Worm (Caenorhabditis elegans): ENCODE measurements around the gene nnt-1.

- no peak for TF ChIP-seq mdl-1 (tag; optimal IDR thresholded peaks at IDR 0.05)
- no peak for TF ChIP-seq pqm-1 (tag; optimal IDR thresholded peaks at IDR 0.05)
- TF ChIP-seq fos-1 (tag; optimal IDR thresholded peaks at IDR 0.05), result no peak
- no peak for TF ChIP-seq snpc-4 (tag; optimal IDR thresholded peaks at IDR 0.05)
- TF ChIP-seq vab-15 (tag; optimal IDR thresholded peaks at IDR 0.05), result no peak
- no peak for TF ChIP-seq egl-27 (tag; optimal IDR thresholded peaks at IDR 0.05)
- no peak for TF ChIP-seq pag-3 (tag; optimal IDR thresholded peaks at IDR 0.05; ENCODE audit: borderline replicate concordance, insufficient read depth)
- TF ChIP-seq ama-1 (optimal IDR thresholded peaks at IDR 0.05), result no peak
- no peak for TF ChIP-seq nhr-28 (tag; optimal IDR thresholded peaks at IDR 0.05)
Observed at ce11 chrX:6175829-6176228, 53.7 kb downstream of the nnt-1 start, which contains the start of gene T25B2.3.
